Worm (Caenorhabditis elegans): ENCODE measurements around the gene T23B7.2.
"Not testable (repeated sequence)": the region's sequence is repeated elsewhere in the genome, so short reads cannot be mapped to it uniquely, and the experiment has no call there.

T23B7.2 gene

ce11 chrII:4842143-4842658 is at the start of gene T23B7.2, which contains the start of gene nspd-4:
TSS of gene T23B7.2 (minus strand) at chrII:4842243.
TSS of gene nspd-4 (plus strand) at chrII:4842608.
- not testable (repeated sequence) for TF ChIP-seq lin-13 (tag; optimal IDR thresholded peaks at IDR 0.05); drap-1 (GFP tag; optimal IDR thresholded peaks at IDR 0.05); nhr-237 (tag; optimal IDR thresholded peaks at IDR 0.05)

ce11 chrII:4891012-4891775 is 49.2 kb upstream of the T23B7.2 start, which contains the start of gene gst-9:
TSS of gene gst-9 (plus strand) at chrII:4891585.
- TF ChIP-seq ceh-39 (tag; optimal IDR thresholded peaks at IDR 0.05) (no peak), elt-1 (tag; optimal IDR thresholded peaks at IDR 0.05; ENCODE audit: borderline replicate concordance, insufficient read depth) (no peak), ceh-43 (GFP tag; optimal IDR thresholded peaks at IDR 0.05) (no peak), mls-2 (tag; optimal IDR thresholded peaks at IDR 0.05) (no peak), bed-3 (GFP tag; optimal IDR thresholded peaks at IDR 0.05) (no peak), tbx-8 (GFP tag; optimal IDR thresholded peaks at IDR 0.05) (no peak), ceh-83 (GFP tag; optimal IDR thresholded peaks at IDR 0.05) (no peak), lsy-2 (tag; optimal IDR thresholded peaks at IDR 0.05) (no peak), snpc-4 (tag; optimal IDR thresholded peaks at IDR 0.05) (no peak), lin-32 (GFP tag; optimal IDR thresholded peaks at IDR 0.05) (no peak), ces-1 (GFP tag; optimal IDR thresholded peaks at IDR 0.05) (no peak), M03D4.4 (tag; optimal IDR thresholded peaks at IDR 0.05) (no peak), sptf-1 (tag; optimal IDR thresholded peaks at IDR 0.05) (no peak), blmp-1 (tag; optimal IDR thresholded peaks at IDR 0.05) (no peak), mab-5 (tag; optimal IDR thresholded peaks at IDR 0.05) (no peak), ztf-11 (tag; optimal IDR thresholded peaks at IDR 0.05) (no peak)

ce11 chrII:4888527-4889487 is 46.8 kb upstream of the T23B7.2 start, which contains the start of gene pgm-1:
TSS of gene pgm-1 (plus strand) at chrII:4889437.
- TF ChIP-seq pha-4 (tag; optimal IDR thresholded peaks at IDR 0.05) (no peak), lsy-2 (tag; optimal IDR thresholded peaks at IDR 0.05) (no peak), unc-120 (tag; optimal IDR thresholded peaks at IDR 0.05; ENCODE audit: poor library complexity, severe bottlenecking) (peak; percentile 34), zip-8 (tag; optimal IDR thresholded peaks at IDR 0.05) (no peak), ces-1 (GFP tag; optimal IDR thresholded peaks at IDR 0.05) (no peak), lin-32 (GFP tag; optimal IDR thresholded peaks at IDR 0.05) (no peak), M03D4.4 (tag; optimal IDR thresholded peaks at IDR 0.05) (no peak), sem-2 (GFP tag; optimal IDR thresholded peaks at IDR 0.05) (no peak), flh-1 (GFP tag; optimal IDR thresholded peaks at IDR 0.05) (no peak), hlh-1 (tag; optimal IDR thresholded peaks at IDR 0.05) (peak; percentile 57), lin-13 (tag; optimal IDR thresholded peaks at IDR 0.05) (no peak), ceh-83 (GFP tag; optimal IDR thresholded peaks at IDR 0.05) (no peak), elt-1 (tag; optimal IDR thresholded peaks at IDR 0.05; ENCODE audit: borderline replicate concordance, insufficient read depth) (no peak), bed-3 (GFP tag; optimal IDR thresholded peaks at IDR 0.05) (no peak), blmp-1 (tag; optimal IDR thresholded peaks at IDR 0.05) (no peak), nhr-237 (tag; optimal IDR thresholded peaks at IDR 0.05) (no peak)

- TF ChIP-seq lsy-2 (tag; optimal IDR thresholded peaks at IDR 0.05) (no peak), flh-1 (GFP tag; optimal IDR thresholded peaks at IDR 0.05) (no peak), unc-62 (GFP tag; optimal IDR thresholded peaks at IDR 0.05) (no peak), unc-39 (tag; optimal IDR thresholded peaks at IDR 0.05) (no peak), sptf-1 (tag; optimal IDR thresholded peaks at IDR 0.05) (no peak), mep-1 (tag; optimal IDR thresholded peaks at IDR 0.05) (no peak), elt-3 (tag; optimal IDR thresholded peaks at IDR 0.05) (no peak), mab-5 (tag; optimal IDR thresholded peaks at IDR 0.05) (no peak), nhr-28 (tag; optimal IDR thresholded peaks at IDR 0.05) (no peak), sem-2 (GFP tag; optimal IDR thresholded peaks at IDR 0.05) (no peak), M03D4.4 (tag; optimal IDR thresholded peaks at IDR 0.05) (no peak), lin-32 (GFP tag; optimal IDR thresholded peaks at IDR 0.05) (no peak), nhr-2 (tag; optimal IDR thresholded peaks at IDR 0.05) (no peak), snpc-4 (tag; optimal IDR thresholded peaks at IDR 0.05) (no peak), nhr-237 (tag; optimal IDR thresholded peaks at IDR 0.05) (no peak), ham-2 (GFP tag; optimal IDR thresholded peaks at IDR 0.05) (no peak), pha-4 (tag; optimal IDR thresholded peaks at IDR 0.05) (no peak), ztf-11 (tag; optimal IDR thresholded peaks at IDR 0.05) (no peak)
Observed at ce11 chrII:4885976-4886375, 43.9 kb upstream of the T23B7.2 start, which contains the start of gene R05F9.7. TSS of gene R05F9.7 (plus strand) at chrII:4886276.

Measured in whole organism, mixed stage, embryonic.